Worm (Caenorhabditis elegans): ENCODE measurements around the gene nhr-187.

The nhr-187 gene

ce11 chrV:3891919-3892318 is 29.2 kb upstream of the nhr-187 start, which contains the start of gene C17E7.12:
Gene C17E7.12, minus strand, starts transcription at chrV:3892019.
- TF ChIP-seq madf-9 (GFP tag; conservative IDR thresholded peaks at IDR 0.05) (no peak), ceh-28 (tag; optimal IDR thresholded peaks at IDR 0.05) (no peak), nhr-11 (tag; optimal IDR thresholded peaks at IDR 0.05) (no peak), mxl-2 (GFP tag; conservative IDR thresholded peaks at IDR 0.05) (no peak), mxl-3 (GFP tag; optimal IDR thresholded peaks at IDR 0.05) (no peak), attf-4 (tag; optimal IDR thresholded peaks at IDR 0.05) (no peak), hlh-30 (tag; optimal IDR thresholded peaks at IDR 0.05; ENCODE audit: insufficient read depth) (no peak), unc-39 (tag; optimal IDR thresholded peaks at IDR 0.05) (no peak), lin-1 (GFP tag; IDR thresholded peaks at IDR 0.05) (no peak), nhr-28 (tag; optimal IDR thresholded peaks at IDR 0.05) (no peak), hif-1 (tag; optimal IDR thresholded peaks at IDR 0.05) (no peak), lin-38 (GFP tag; IDR thresholded peaks at IDR 0.05) (no peak), T20F7.1 (GFP tag; optimal IDR thresholded peaks at IDR 0.05) (no peak), tra-1 (GFP tag; IDR thresholded peaks at IDR 0.05) (no peak)

- no peak for TF ChIP-seq saeg-2 (GFP tag; IDR thresholded peaks at IDR 0.05)
- TF ChIP-seq php-3 (GFP tag; IDR thresholded peaks at IDR 0.05) = no peak
- TF ChIP-seq spr-3 (GFP tag; optimal IDR thresholded peaks at IDR 0.05) = no peak
- no peak for TF ChIP-seq vab-7 (GFP tag; IDR thresholded peaks at IDR 0.05)
- no peak for TF ChIP-seq skn-1 (tag; optimal IDR thresholded peaks at IDR 0.05)
- no peak for TF ChIP-seq lin-13 (GFP tag; optimal IDR thresholded peaks at IDR 0.05)
- TF ChIP-seq zip-11 (GFP tag; IDR thresholded peaks at IDR 0.05) = no peak
- TF ChIP-seq snpc-4 (tag; optimal IDR thresholded peaks at IDR 0.05) = no peak
- no peak for TF ChIP-seq duxl-1 (tag; optimal IDR thresholded peaks at IDR 0.05; ENCODE audit: poor library complexity)
- TF ChIP-seq hif-1 (tag; optimal IDR thresholded peaks at IDR 0.05) = no peak
- TF ChIP-seq lir-3 (tag; optimal IDR thresholded peaks at IDR 0.05) = no peak
- TF ChIP-seq tra-1 (GFP tag; IDR thresholded peaks at IDR 0.05) = no peak
- no peak for TF ChIP-seq spr-1 (tag; optimal IDR thresholded peaks at IDR 0.05)
- no peak for TF ChIP-seq zip-2 (tag; optimal IDR thresholded peaks at IDR 0.05)
These were observed 28.0 kb upstream of the nhr-187 start, which contains the start of gene C17E7.9 for ce11 chrV:3890761-3891160. Gene C17E7.9, minus strand, starts transcription at chrV:3890861.

ce11 chrV:3889113-3889512 is 26.4 kb upstream of the nhr-187 start, which contains the start of gene C17E7.13:
Gene C17E7.13, minus strand, starts transcription at chrV:3889288.
- TF ChIP-seq daf-16 (GFP tag; optimal IDR thresholded peaks at IDR 0.05) (no peak), daf-16 (tag; optimal IDR thresholded peaks at IDR 0.05) (peak; percentile 49), skn-1 (tag; optimal IDR thresholded peaks at IDR 0.05) (no peak), nhr-25 (tag; optimal IDR thresholded peaks at IDR 0.05; ENCODE audit: borderline replicate concordance, insufficient read depth) (no peak), nhr-28 (tag; optimal IDR thresholded peaks at IDR 0.05) (peak; percentile 39), pqm-1 (tag; optimal IDR thresholded peaks at IDR 0.05) (peak; percentile 61)

- TF ChIP-seq lin-15B (tag; optimal IDR thresholded peaks at IDR 0.05) (no peak), mxl-3 (GFP tag; optimal IDR thresholded peaks at IDR 0.05) (no peak), pha-4 (GFP tag; IDR thresholded peaks at IDR 0.05) (no peak), pha-4 (tag; optimal IDR thresholded peaks at IDR 0.05) (no peak), nhr-11 (tag; optimal IDR thresholded peaks at IDR 0.05) (no peak), zag-1 (tag; optimal IDR thresholded peaks at IDR 0.05) (no peak), lsy-2 (tag; optimal IDR thresholded peaks at IDR 0.05) (no peak), egl-43 (GFP tag; IDR thresholded peaks at IDR 0.05) (no peak), cey-2 (tag; optimal IDR thresholded peaks at IDR 0.05; ENCODE audit: borderline replicate concordance, insufficient read depth) (no peak), duxl-1 (tag; optimal IDR thresholded peaks at IDR 0.05; ENCODE audit: poor library complexity) (no peak), lir-3 (tag; optimal IDR thresholded peaks at IDR 0.05) (no peak), F10B5.3 (tag; optimal IDR thresholded peaks at IDR 0.05) (no peak), ztf-7 (tag; optimal IDR thresholded peaks at IDR 0.05) (no peak), egl-27 (tag; optimal IDR thresholded peaks at IDR 0.05) (no peak), gei-8 (GFP tag; optimal IDR thresholded peaks at IDR 0.05) (no peak), daf-19 (GFP tag; conservative IDR thresholded peaks at IDR 0.05) (no peak), R02D3.7 (tag; optimal IDR thresholded peaks at IDR 0.05) (no peak), hlh-11 (tag; optimal IDR thresholded peaks at IDR 0.05) (no peak)
These were observed 23.4 kb upstream of the nhr-187 start, which contains the start of gene nhr-124 for ce11 chrV:3886104-3886503. Gene nhr-124, minus strand, starts transcription at chrV:3886204.

Measured in whole organism, L4 larva.